Worm (Caenorhabditis elegans): Measurements from ENCODE around the gene K11H12.8.

DNA sequence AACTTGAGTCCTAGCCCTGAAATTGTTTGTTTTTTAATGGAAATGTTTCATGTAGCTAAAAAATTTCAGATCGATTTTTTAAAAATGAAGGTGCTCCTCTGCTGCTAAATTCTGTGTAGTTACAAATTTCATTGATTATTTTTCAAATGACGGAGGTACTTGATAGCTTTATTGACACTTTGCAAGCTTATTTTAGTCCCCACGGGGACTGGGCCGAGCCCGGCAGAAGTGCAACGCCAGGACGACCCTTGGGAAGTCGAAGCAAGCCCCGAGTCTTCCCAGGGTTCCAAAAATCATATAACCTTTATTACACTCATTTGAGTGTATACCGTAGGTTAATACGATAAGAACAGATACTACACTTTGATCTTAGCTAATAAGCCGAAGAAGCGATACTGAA lies 31.3 kb upstream of the K11H12.8 start:
- TF ChIP-seq ets-7 (tag; optimal IDR thresholded peaks at IDR 0.05) (no peak), aly-1 (tag; optimal IDR thresholded peaks at IDR 0.05) (no peak), hmg-4 (GFP tag; optimal IDR thresholded peaks at IDR 0.05) (no peak), tbx-11 (GFP tag; IDR thresholded peaks at IDR 0.05) (no peak), ama-1 (optimal IDR thresholded peaks at IDR 0.05) (no peak), F13C5.2 (tag; optimal IDR thresholded peaks at IDR 0.05) (no peak), B0310.2 (tag; optimal IDR thresholded peaks at IDR 0.05) (no peak), pes-1 (GFP tag; IDR thresholded peaks at IDR 0.05) (no peak), hnd-1 (tag; optimal IDR thresholded peaks at IDR 0.05) (no peak), flt-1 (GFP tag; IDR thresholded peaks at IDR 0.05) (no peak), hmbx-1 (tag; optimal IDR thresholded peaks at IDR 0.05) (no peak), sea-1 (GFP tag; conservative IDR thresholded peaks at IDR 0.05) (no peak), scrt-1 (GFP tag; IDR thresholded peaks at IDR 0.05) (no peak)
